Worm (Caenorhabditis elegans) whole organism, young adult: ENCODE measurements around the gene gcy-12.

ENCODE experiments used
- B0035.1 ChIP-seq: sonication (generic microtip); optimal IDR thresholded peaks from 2 replicates; lab custom pipeline; 2016; ENCODE audit warnings: missing genetic modification characterization, mild to moderate bottlenecking, missing compliant biosample characterization, missing genotype, missing genetic modification reagents
- C17E4.6 ChIP-seq: fragments of 200-800 bp; sonication (Bioruptor generic); IDR thresholded peaks from 2 replicates; pipeline ENCODE4 v1.3.6; 2022; ENCODE audit warnings: missing genetic modification reagents, missing genetic modification characterization, missing compliant biosample characterization
- F10E7.11 ChIP-seq: sonication (generic microtip); optimal IDR thresholded peaks from 2 replicates; lab custom pipeline; 2017; ENCODE audit warnings: mild to moderate bottlenecking, missing genetic modification characterization, moderate library complexity, missing compliant biosample characterization
- F22D6.2 ChIP-seq: sonication (generic microtip); optimal IDR thresholded peaks from 2 replicates; lab custom pipeline; 2016; ENCODE audit warnings: mild to moderate bottlenecking, missing genetic modification characterization, missing compliant biosample characterization
- F33H1.4 ChIP-seq: fragments of 200-800 bp; sonication (Bioruptor generic); IDR thresholded peaks from 2 replicates; pipeline ENCODE4 v1.3.6; 2022; ENCODE audit warnings: missing genetic modification reagents, missing genetic modification characterization, missing compliant biosample characterization
- F39B2.1 ChIP-seq: fragments of 200-800 bp; sonication (Bioruptor generic); IDR thresholded peaks from 2 replicates; pipeline ENCODE4 v1.3.6; 2022; ENCODE audit warnings: missing genetic modification reagents, missing genetic modification characterization, missing compliant biosample characterization
- F49E8.2 ChIP-seq: sonication (generic microtip); optimal IDR thresholded peaks from 3 replicates; lab custom pipeline; 2017; ENCODE audit warnings: missing genetic modification characterization, mild to moderate bottlenecking, missing compliant biosample characterization, antibody characterized with exemption, moderate library complexity; ENCODE audit not compliant: insufficient read depth
- F55B11.4 ChIP-seq: sonication (generic microtip); optimal IDR thresholded peaks from 2 replicates; lab custom pipeline; 2016; ENCODE audit warnings: missing compliant biosample characterization, missing genetic modification characterization, borderline replicate concordance; ENCODE audit not compliant: insufficient read depth
- K11D2.4 ChIP-seq: fragments of 200-800 bp; sonication (Bioruptor generic); IDR thresholded peaks from 2 replicates; pipeline ENCODE4 v1.3.6; 2022; ENCODE audit warnings: missing genetic modification reagents, missing genetic modification characterization, missing compliant biosample characterization
- K12H6.12 ChIP-seq: fragments of 200-800 bp; sonication (Bioruptor generic); optimal IDR thresholded peaks from 2 replicates; lab custom pipeline; 2018; ENCODE audit warnings: mild to moderate bottlenecking, missing genetic modification characterization, missing compliant biosample characterization
- T07F8.4 ChIP-seq: sonication (generic microtip); optimal IDR thresholded peaks from 2 replicates; lab custom pipeline; 2016; ENCODE audit warnings: mild to moderate bottlenecking, missing genetic modification characterization, moderate library complexity, missing compliant biosample characterization
- T26A5.8 ChIP-seq: sonication (generic microtip); optimal IDR thresholded peaks from 2 replicates; lab custom pipeline; 2016; ENCODE audit warnings: missing genetic modification characterization, missing compliant biosample characterization
- Y53G8AR.9 ChIP-seq: fragments of 200-800 bp; sonication (Bioruptor generic); conservative IDR thresholded peaks from 2 replicates; pipeline ENCODE4 v1.3.6; 2022; ENCODE audit warnings: missing genetic modification reagents, missing genetic modification characterization, missing compliant biosample characterization
- Y56A3A.18 ChIP-seq: fragments of 200-800 bp; sonication (Bioruptor generic); IDR thresholded peaks from 2 replicates; pipeline ENCODE4 v1.3.6; 2022; ENCODE audit warnings: missing genetic modification reagents, missing genetic modification characterization, missing compliant biosample characterization
- Y79H2A.3 ChIP-seq: fragments of 200-800 bp; sonication (Bioruptor generic); conservative IDR thresholded peaks from 2 replicates; pipeline ENCODE4 v1.3.6; 2022; ENCODE audit warnings: missing genetic modification reagents, missing genetic modification characterization, missing compliant biosample characterization
- Y95B8A.8 ChIP-seq: fragments of 200-800 bp; sonication (Bioruptor generic); IDR thresholded peaks from 2 replicates; pipeline ENCODE4 v1.3.6; 2022; ENCODE audit warnings: missing genetic modification reagents, missing genetic modification characterization, missing compliant biosample characterization
- attf-5 ChIP-seq: fragments of 200-800 bp; sonication (Bioruptor generic); optimal IDR thresholded peaks from 2 replicates; lab custom pipeline; 2018; ENCODE audit warnings: mild to moderate bottlenecking, missing genetic modification characterization, missing compliant biosample characterization
- bed-2 ChIP-seq: fragments of 200-800 bp; sonication (Bioruptor generic); IDR thresholded peaks from 2 replicates; pipeline ENCODE4 v1.3.6; 2022; ENCODE audit warnings: missing genetic modification reagents, missing genetic modification characterization, missing compliant biosample characterization
- cebp-1 ChIP-seq, 2 experiments: fragments of 200-800 bp in 1 of 2; sonication (Bioruptor generic) in 1 of 2; sonication (generic microtip) in 1 of 2; IDR thresholded peaks in 1 of 2; optimal IDR thresholded peaks in 1 of 2; 2 replicates each; pipeline versions ENCODE4 v1.3.6 to Lab custom; 2017 to 2022; ENCODE audit warnings: missing compliant biosample characterization in 2 of 2, missing genetic modification characterization in 2 of 2, mild to moderate bottlenecking in 1 of 2, missing genetic modification reagents in 1 of 2, moderate library complexity in 1 of 2
- ceh-100 ChIP-seq: fragments of 200-800 bp; sonication (Bioruptor generic); IDR thresholded peaks from 2 replicates; pipeline ENCODE4 v1.3.6; 2022; ENCODE audit warnings: missing genetic modification reagents, missing genetic modification characterization, missing compliant biosample characterization
- ceh-27 ChIP-seq: fragments of 200-800 bp; sonication (Bioruptor generic); optimal IDR thresholded peaks from 2 replicates; lab custom pipeline; 2018; ENCODE audit warnings: mild to moderate bottlenecking, missing genetic modification characterization, moderate library complexity, missing compliant biosample characterization
- egl-44 ChIP-seq: fragments of 200-800 bp; sonication (Bioruptor generic); IDR thresholded peaks from 2 replicates; pipeline ENCODE4 v1.3.6; 2022; ENCODE audit warnings: missing genetic modification reagents, missing genetic modification characterization, missing compliant biosample characterization
- ets-4 ChIP-seq: fragments of 200-800 bp; sonication (Bioruptor generic); optimal IDR thresholded peaks from 2 replicates; lab custom pipeline; 2018; ENCODE audit warnings: mild to moderate bottlenecking, missing genetic modification characterization, missing compliant biosample characterization
- hlh-12 ChIP-seq: sonication (generic microtip); optimal IDR thresholded peaks from 2 replicates; lab custom pipeline; 2016; ENCODE audit warnings: missing genetic modification characterization, missing compliant biosample characterization
- hmg-1.2 ChIP-seq: fragments of 200-800 bp; sonication (Bioruptor generic); IDR thresholded peaks from 2 replicates; pipeline ENCODE4 v1.3.6; 2022; ENCODE audit warnings: missing genetic modification reagents, missing genetic modification characterization, missing compliant biosample characterization
- let-526 ChIP-seq: fragments of 200-800 bp; sonication (Bioruptor generic); IDR thresholded peaks from 2 replicates; pipeline ENCODE4 v1.3.6; 2022; ENCODE audit warnings: missing genetic modification reagents, missing genetic modification characterization, missing compliant biosample characterization
- lin-35 ChIP-seq, 3 experiments: fragments of 150-350 bp in 2 of 3; sonication (generic microtip) in 1 of 3; optimal IDR thresholded peaks; 2 replicates each; lab custom pipeline; 2014 to 2018; ENCODE audit warnings: missing biosample characterization in 3 of 3, missing genetic modification characterization in 3 of 3, missing genetic modification reagents in 3 of 3
- lin-40 ChIP-seq: sonication (generic microtip); optimal IDR thresholded peaks from 2 replicates; lab custom pipeline; 2016; ENCODE audit warnings: missing genetic modification characterization, mild to moderate bottlenecking, missing compliant biosample characterization, missing genotype, missing genetic modification reagents
- lin-54 ChIP-seq: fragments of 200-800 bp; sonication (Bioruptor generic); optimal IDR thresholded peaks from 2 replicates; lab custom pipeline; 2018; ENCODE audit warnings: mild to moderate bottlenecking, missing genetic modification characterization, missing compliant biosample characterization
- mcd-1 ChIP-seq: fragments of 200-800 bp; sonication (Bioruptor generic); IDR thresholded peaks from 2 replicates; pipeline ENCODE4 v1.3.6; 2022; ENCODE audit warnings: missing genetic modification reagents, missing genetic modification characterization, missing compliant biosample characterization
- pbrm-1 ChIP-seq: fragments of 200-800 bp; sonication (Bioruptor generic); IDR thresholded peaks from 2 replicates; pipeline ENCODE4 v1.3.6; 2022; ENCODE audit warnings: missing genetic modification reagents, missing genetic modification characterization, missing compliant biosample characterization
- rec-8 ChIP-seq, 2 experiments: sonication (generic microtip); optimal IDR thresholded peaks; 2 replicates each; lab custom pipeline; 2016; ENCODE audit warnings: mild to moderate bottlenecking in 2 of 2, missing genetic modification characterization in 2 of 2, missing genetic modification reagents in 2 of 2, missing genotype in 2 of 2, missing biosample characterization in 1 of 2, missing compliant biosample characterization in 1 of 2, moderate library complexity in 1 of 2
- repo-1 ChIP-seq: sonication (generic microtip); optimal IDR thresholded peaks from 2 replicates; lab custom pipeline; 2017; ENCODE audit warnings: mild to moderate bottlenecking, missing genetic modification characterization, missing compliant biosample characterization
- rpc-1 ChIP-seq, 2 experiments: fragments of 150-350 bp in 1 of 2; sonication (generic microtip) in 1 of 2; optimal IDR thresholded peaks; 2 replicates each; lab custom pipeline; 2014 to 2018; ENCODE audit warnings: missing biosample characterization in 1 of 2, missing genetic modification characterization in 1 of 2, missing genetic modification reagents in 1 of 2, missing genotype in 1 of 2
- snpc-1.1 ChIP-seq: sonication (generic microtip); optimal IDR thresholded peaks from 2 replicates; lab custom pipeline; 2017; ENCODE audit warnings: missing genetic modification characterization, mild to moderate bottlenecking, missing compliant biosample characterization, antibody characterized with exemption, moderate library complexity, missing genotype, missing genetic modification reagents; ENCODE audit not compliant: insufficient read depth
- snpc-1.3 ChIP-seq: sonication (generic microtip); optimal IDR thresholded peaks from 2 replicates; lab custom pipeline; 2017; ENCODE audit warnings: missing genetic modification characterization, mild to moderate bottlenecking, missing compliant biosample characterization, antibody characterized with exemption, moderate library complexity, missing genotype, missing genetic modification reagents; ENCODE audit not compliant: insufficient read depth
- snpc-3.4 ChIP-seq: sonication (generic microtip); optimal IDR thresholded peaks from 2 replicates; lab custom pipeline; 2017; ENCODE audit warnings: missing genetic modification characterization, mild to moderate bottlenecking, missing compliant biosample characterization, antibody characterized with exemption, moderate library complexity, missing genotype, missing genetic modification reagents
- tbp1 ChIP-seq: fragments of 200-800 bp; sonication (Bioruptor generic); optimal IDR thresholded peaks from 2 replicates; lab custom pipeline; 2018; ENCODE audit warnings: mild to moderate bottlenecking, missing genetic modification characterization, missing compliant biosample characterization
- tbx-9 ChIP-seq: sonication (generic microtip); optimal IDR thresholded peaks from 2 replicates; lab custom pipeline; 2016; ENCODE audit warnings: borderline replicate concordance, missing genetic modification characterization, inconsistent platforms, missing compliant biosample characterization
- unc-62 ChIP-seq: fragments of 150-350 bp; optimal IDR thresholded peaks from 2 replicates; lab custom pipeline; 2014; ENCODE audit warnings: missing biosample characterization, missing genetic modification reagents, missing genetic modification characterization
- zfh-2 ChIP-seq: fragments of 200-800 bp; sonication (Bioruptor generic); conservative IDR thresholded peaks from 2 replicates; pipeline ENCODE4 v1.3.6; 2022; ENCODE audit warnings: missing genetic modification reagents, missing genetic modification characterization, missing compliant biosample characterization
- ztf-22 ChIP-seq: fragments of 200-800 bp; sonication (Bioruptor generic); optimal IDR thresholded peaks from 2 replicates; lab custom pipeline; 2018; ENCODE audit warnings: mild to moderate bottlenecking, missing genetic modification characterization, moderate library complexity, missing compliant biosample characterization
- ztf-26 ChIP-seq: sonication (generic microtip); optimal IDR thresholded peaks from 2 replicates; lab custom pipeline; 2017; ENCODE audit warnings: missing genetic modification characterization, missing compliant biosample characterization
- ztf-28 ChIP-seq: fragments of 200-800 bp; sonication (Bioruptor generic); IDR thresholded peaks from 2 replicates; pipeline ENCODE4 v1.3.6; 2022; ENCODE audit warnings: missing genetic modification reagents, missing genetic modification characterization, missing compliant biosample characterization
- ztf-6 ChIP-seq: fragments of 200-800 bp; sonication (Bioruptor generic); IDR thresholded peaks from 2 replicates; pipeline ENCODE4 v1.3.6; 2022; ENCODE audit warnings: missing genetic modification reagents, missing genetic modification characterization, missing compliant biosample characterization

The gcy-12 gene

ce11 chrII:5328912-5329311 is 17.1 kb downstream of the gcy-12 start:
- no peak for TF ChIP-seq ztf-26 (tag; lab: Kevin White, UChicago)
- TF ChIP-seq snpc-1.1 (tag; lab: Kevin White, UChicago) = no peak
- TF ChIP-seq F55B11.4 = no peak
- TF ChIP-seq snpc-3.4 (tag; lab: Kevin White, UChicago) = no peak
- no peak for TF ChIP-seq Y95B8A.8 (GFP tag; lab: Robert Waterston, UW)
- no peak for TF ChIP-seq F10E7.11 (tag; lab: Kevin White, UChicago)
- TF ChIP-seq ztf-28 (GFP tag; lab: Robert Waterston, UW) = no peak
- no peak for TF ChIP-seq ztf-6 (GFP tag; lab: Robert Waterston, UW)
- no peak for TF ChIP-seq Y79H2A.3 (GFP tag; lab: Robert Waterston, UW)
- TF ChIP-seq C17E4.6 (GFP tag; lab: Robert Waterston, UW) = no peak
- no peak for TF ChIP-seq attf-5 (GFP tag; lab: Kevin White, UChicago)
- TF ChIP-seq rpc-1 (optimal IDR thresholded peaks at IDR 0.05; lab: Kevin White, UChicago) = no peak
- no peak for TF ChIP-seq rpc-1 (tag; optimal IDR thresholded peaks at IDR 0.05; lab: Kevin White, UChicago)
- TF ChIP-seq B0035.1 (tag; lab: Kevin White, UChicago) = no peak

- TF ChIP-seq lin-35 (GFP tag; optimal IDR thresholded peaks at IDR 0.05; lab: Kevin White, UChicago) = peak in 1 of 3 experiments; percentile 18
- peak; percentile 77 for TF ChIP-seq cebp-1 (GFP tag; IDR thresholded peaks at IDR 0.05; lab: Robert Waterston, UW)
- TF ChIP-seq cebp-1 (tag; optimal IDR thresholded peaks at IDR 0.05; lab: Kevin White, UChicago) = peak; percentile 94
- TF ChIP-seq F33H1.4 (GFP tag; lab: Robert Waterston, UW) = no peak
- TF ChIP-seq let-526 = no peak
- no peak for TF ChIP-seq Y53G8AR.9
- peak; percentile 33 for TF ChIP-seq ets-4
- no peak for TF ChIP-seq snpc-1.3 (tag; lab: Kevin White, UChicago)
- TF ChIP-seq egl-44 (GFP tag; lab: Robert Waterston, UW) = peak; percentile 25; the same call in 1 of the 2 replicates
- peak; percentile 25 for TF ChIP-seq ztf-22 (GFP tag; lab: Kevin White, UChicago)
- TF ChIP-seq Y56A3A.18 (GFP tag; lab: Robert Waterston, UW) = no peak
- peak; percentile 19 for TF ChIP-seq tbp1 (GFP tag; lab: Kevin White, UChicago)
- TF ChIP-seq lin-40 = peak; percentile 84
- peak; percentile 67 for TF ChIP-seq ztf-26 (tag; lab: Kevin White, UChicago)
- TF ChIP-seq mcd-1 (GFP tag; lab: Robert Waterston, UW) = peak; percentile 46; the same call in 1 of the 2 replicates
- no peak for TF ChIP-seq ceh-27 (GFP tag; lab: Kevin White, UChicago)
- no peak for TF ChIP-seq hlh-12 (tag; lab: Kevin White, UChicago)
- TF ChIP-seq F22D6.2 (tag; lab: Kevin White, UChicago) = peak; percentile 33
- 0 out of 2 replicates have a peak, but pooled peaks have one; percentile 9 for TF ChIP-seq zfh-2 (GFP tag; lab: Robert Waterston, UW)
- TF ChIP-seq T07F8.4 (tag; lab: Kevin White, UChicago) = no peak
- peak; percentile 60 for TF ChIP-seq unc-62 (GFP tag; lab: Kevin White, UChicago)
- no peak for TF ChIP-seq tbx-9
- TF ChIP-seq hmg-1.2 (GFP tag; lab: Robert Waterston, UW) = peak; percentile 91
- TF ChIP-seq T26A5.8 (tag; lab: Kevin White, UChicago) = no peak
- no peak for TF ChIP-seq rec-8 (tag; optimal IDR thresholded peaks at IDR 0.05; lab: Kevin White, UChicago)
- TF ChIP-seq K12H6.12 (tag; lab: Kevin White, UChicago) = peak; percentile 45
- TF ChIP-seq pbrm-1 = peak; percentile 62; the same call in 1 of the 2 replicates
- no peak for TF ChIP-seq F49E8.2 (tag; lab: Kevin White, UChicago)
- TF ChIP-seq bed-2 = no peak
- TF ChIP-seq lin-54 = peak; percentile 46
- TF ChIP-seq ceh-100 (GFP tag; lab: Robert Waterston, UW) = no peak
- TF ChIP-seq K11D2.4 (GFP tag; lab: Robert Waterston, UW) = peak; percentile 59; the same call in 1 of the 2 replicates
- TF ChIP-seq repo-1 (tag; lab: Kevin White, UChicago) = no peak
- no peak for TF ChIP-seq F39B2.1 (GFP tag; lab: Robert Waterston, UW)
Observed at ce11 chrII:5330206-5330686, 18.4 kb downstream of the gcy-12 start.
